Fruit fly (Drosophila melanogaster) whole organism, embryonic: ENCODE results near the gene Cog2.

Experiments used
- Asciz ChIP-seq: fragments of 200-800 bp; sonication (Bioruptor generic); optimal IDR thresholded peaks from 2 replicates; lab custom pipeline; 2017; ENCODE audit warnings: missing biosample characterization, mild to moderate bottlenecking, missing genetic modification characterization, missing genetic modification reagents
- Awh ChIP-seq: fragments of 200-800 bp; sonication (Bioruptor generic); IDR thresholded peaks from 2 replicates; pipeline ENCODE4, ENCODE4 v1.3.6; 2022; ENCODE audit warnings: missing biosample characterization, missing genetic modification characterization
- BEAF-32 ChIP-seq: fragments of 200-800 bp; sonication (Bioruptor generic); optimal IDR thresholded peaks from 3 replicates; lab custom pipeline; 2017; ENCODE audit warnings: missing biosample characterization, missing genetic modification characterization, mild to moderate bottlenecking, moderate library complexity, missing genetic modification reagents
- Bteb2 ChIP-seq: fragments of 200-800 bp; sonication (Bioruptor generic); optimal IDR thresholded peaks from 2 replicates; lab custom pipeline; 2016; ENCODE audit warnings: missing biosample characterization, missing genetic modification characterization
- CG10321 ChIP-seq: fragments of 200-800 bp; sonication (Bioruptor generic); IDR thresholded peaks from 2 replicates; pipeline ENCODE4 v1.3.6; 2022; ENCODE audit warnings: missing biosample characterization, missing genetic modification characterization
- CG10959 ChIP-seq: fragments of 200-800 bp; sonication (Bioruptor generic); IDR thresholded peaks from 2 replicates; pipeline ENCODE4 v1.3.6; 2022; ENCODE audit warnings: missing biosample characterization, missing genetic modification characterization
- CG12071 ChIP-seq: fragments of 200-800 bp; sonication (Bioruptor generic); optimal IDR thresholded peaks from 3 replicates; lab custom pipeline; 2018; ENCODE audit warnings: missing biosample characterization, mild to moderate bottlenecking, missing genetic modification characterization
- CG13624 ChIP-seq: fragments of 200-800 bp; sonication (Bioruptor generic); optimal IDR thresholded peaks from 2 replicates; lab custom pipeline; 2016; ENCODE audit warnings: missing biosample characterization, missing genetic modification characterization
- CG14667 ChIP-seq: fragments of 200-800 bp; sonication (Bioruptor generic); IDR thresholded peaks from 2 replicates; pipeline ENCODE4 v1.3.6; 2022; ENCODE audit warnings: missing biosample characterization, missing genetic modification characterization
- CG16779 ChIP-seq: fragments of 200-800 bp; sonication (Bioruptor generic); IDR thresholded peaks from 2 replicates; pipeline ENCODE4 v1.3.6; 2022; ENCODE audit warnings: missing biosample characterization, missing genetic modification characterization
- CG18262 ChIP-seq: fragments of 200-800 bp; optimal IDR thresholded peaks from 3 replicates; lab custom pipeline; 2019; ENCODE audit warnings: missing biosample characterization, mild to moderate bottlenecking, missing genetic modification characterization, moderate library complexity
- CG2199 ChIP-seq: fragments of 200-800 bp; sonication (Bioruptor generic); IDR thresholded peaks from 3 replicates; pipeline ENCODE4 v1.3.6; 2022; ENCODE audit warnings: missing biosample characterization, missing genetic modification characterization
- CG3065 ChIP-seq: fragments of 200-800 bp; sonication (Bioruptor generic); optimal IDR thresholded peaks from 2 replicates; lab custom pipeline; 2016; ENCODE audit warnings: missing biosample characterization, missing genetic modification characterization
- CG31365 ChIP-seq: fragments of 200-800 bp; sonication (Bioruptor generic); optimal IDR thresholded peaks from 2 replicates; lab custom pipeline; 2018; ENCODE audit warnings: missing biosample characterization, mild to moderate bottlenecking, missing genetic modification characterization
- CG33557 ChIP-seq: fragments of 200-800 bp; sonication (Bioruptor generic); optimal IDR thresholded peaks from 2 replicates; lab custom pipeline; 2019; ENCODE audit warnings: missing biosample characterization, mild to moderate bottlenecking, missing genetic modification characterization, moderate library complexity
- CG34422 ChIP-seq: fragments of 200-800 bp; sonication (Bioruptor generic); IDR thresholded peaks from 3 replicates; pipeline ENCODE4 v1.3.6; 2022; ENCODE audit warnings: missing biosample characterization, missing genetic modification characterization
- CG3838 ChIP-seq: fragments of 200-800 bp; sonication (Bioruptor generic); optimal IDR thresholded peaks from 3 replicates; lab custom pipeline; 2016; ENCODE audit warnings: missing biosample characterization, missing genetic modification characterization
- CG43689 ChIP-seq: fragments of 200-800 bp; sonication (Bioruptor generic); IDR thresholded peaks from 2 replicates; pipeline ENCODE4 v1.3.6; 2022; ENCODE audit warnings: missing biosample characterization, missing genetic modification characterization
- CG6813 ChIP-seq: fragments of 200-800 bp; sonication (Bioruptor generic); optimal IDR thresholded peaks from 2 replicates; lab custom pipeline; 2017; ENCODE audit warnings: missing biosample characterization, missing genetic modification characterization, mild to moderate bottlenecking, moderate library complexity, missing genetic modification reagents
- CrebB ChIP-seq: fragments of 200-800 bp; sonication (Bioruptor generic); optimal IDR thresholded peaks from 3 replicates; lab custom pipeline; 2018; ENCODE audit warnings: missing biosample characterization, mild to moderate bottlenecking, missing genetic modification characterization
- D19A ChIP-seq: fragments of 200-800 bp; optimal IDR thresholded peaks from 3 replicates; lab custom pipeline; 2019; ENCODE audit warnings: missing biosample characterization, mild to moderate bottlenecking, missing genetic modification characterization, moderate library complexity
- Dip3 ChIP-seq: fragments of 200-800 bp; sonication (Bioruptor generic); optimal IDR thresholded peaks from 3 replicates; lab custom pipeline; 2016; ENCODE audit warnings: missing biosample characterization, missing genetic modification characterization
- Doc3 ChIP-seq: fragments of 200-800 bp; sonication (Bioruptor generic); IDR thresholded peaks from 3 replicates; pipeline ENCODE4 v1.3.6; 2022; ENCODE audit warnings: missing biosample characterization, missing genetic modification characterization; ENCODE audit not compliant: partially characterized antibody
- Dp ChIP-seq: fragments of 200-800 bp; sonication (Bioruptor generic); optimal IDR thresholded peaks from 2 replicates; lab custom pipeline; 2018; ENCODE audit warnings: missing biosample characterization, mild to moderate bottlenecking, missing genetic modification characterization, moderate library complexity
- Hr51 ChIP-seq, 2 experiments: fragments of 200-800 bp; sonication (Bioruptor generic); optimal IDR thresholded peaks; 2 replicates in 1 of 2; 3 replicates in 1 of 2; lab custom pipeline; 2016 to 2018; ENCODE audit warnings: missing biosample characterization in 2 of 2, missing genetic modification characterization in 2 of 2, mild to moderate bottlenecking in 1 of 2, moderate library complexity in 1 of 2
- Spps ChIP-seq: fragments of 200-800 bp; sonication (Bioruptor generic); optimal IDR thresholded peaks from 2 replicates; lab custom pipeline; 2018; ENCODE audit warnings: missing biosample characterization, mild to moderate bottlenecking, missing genetic modification characterization
- ab ChIP-seq: fragments of 200-800 bp; sonication (Bioruptor generic); optimal IDR thresholded peaks from 2 replicates; lab custom pipeline; 2016; ENCODE audit warnings: missing biosample characterization, missing genetic modification characterization
- amos ChIP-seq: fragments of 200-800 bp; sonication (Bioruptor generic); IDR thresholded peaks from 2 replicates; pipeline ENCODE4 v1.3.6; 2022; ENCODE audit warnings: missing biosample characterization, missing genetic modification characterization; ENCODE audit not compliant: partially characterized antibody
- ase ChIP-seq: fragments of 200-800 bp; sonication (Bioruptor generic); IDR thresholded peaks from 3 replicates; pipeline ENCODE4 v1.3.6; 2022; ENCODE audit warnings: missing biosample characterization, missing genetic modification characterization
- br ChIP-seq: fragments of >200 bp; optimal IDR thresholded peaks from 2 replicates; lab custom pipeline; 2017
- danr ChIP-seq: fragments of 200-800 bp; sonication (Bioruptor generic); IDR thresholded peaks from 2 replicates; pipeline ENCODE4 v1.3.6; 2022; ENCODE audit warnings: missing biosample characterization, missing genetic modification characterization
- fd102C ChIP-seq: fragments of 200-800 bp; sonication (Bioruptor generic); optimal IDR thresholded peaks from 2 replicates; lab custom pipeline; 2018; ENCODE audit warnings: missing biosample characterization, mild to moderate bottlenecking, missing genetic modification characterization, moderate library complexity
- fd3F ChIP-seq: fragments of 200-800 bp; sonication (Bioruptor generic); optimal IDR thresholded peaks from 2 replicates; lab custom pipeline; 2018; ENCODE audit warnings: missing biosample characterization, mild to moderate bottlenecking, missing genetic modification characterization, moderate library complexity
- fd64A ChIP-seq: fragments of 200-800 bp; sonication (Bioruptor generic); optimal IDR thresholded peaks from 3 replicates; lab custom pipeline; 2018; ENCODE audit warnings: missing biosample characterization, mild to moderate bottlenecking, missing genetic modification characterization
- fu2 ChIP-seq: fragments of 200-800 bp; sonication (Bioruptor generic); optimal IDR thresholded peaks from 2 replicates; lab custom pipeline; 2016; ENCODE audit warnings: missing biosample characterization, missing genetic modification characterization
- her ChIP-seq: fragments of 200-800 bp; sonication (Bioruptor generic); optimal IDR thresholded peaks from 2 replicates; lab custom pipeline; 2016; ENCODE audit warnings: missing biosample characterization, missing genetic modification characterization
- inv ChIP-seq: fragments of 200-800 bp; sonication (Bioruptor generic); IDR thresholded peaks from 2 replicates; pipeline ENCODE4 v1.3.6; 2022; ENCODE audit warnings: missing biosample characterization, missing genetic modification characterization; ENCODE audit not compliant: partially characterized antibody
- prd ChIP-seq, 3 experiments: fragments of >200 bp in 2 of 3; fragments of 200-800 bp in 1 of 3; sonication (Bioruptor generic) in 1 of 3; optimal IDR thresholded peaks in 2 of 3; IDR thresholded peaks in 1 of 3; 2 replicates in 2 of 3; 3 replicates in 1 of 3; pipeline versions ENCODE4 v1.3.6 to Lab custom; 2017 to 2022; ENCODE audit warnings: missing biosample characterization in 1 of 3, missing genetic modification characterization in 1 of 3
- pros ChIP-seq: fragments of 200-800 bp; sonication (Bioruptor generic); optimal IDR thresholded peaks from 3 replicates; lab custom pipeline; 2019; ENCODE audit warnings: missing biosample characterization, mild to moderate bottlenecking, missing genetic modification characterization, moderate library complexity
- run ChIP-seq: fragments of 200-800 bp; sonication (Bioruptor generic); optimal IDR thresholded peaks from 3 replicates; lab custom pipeline; 2018; ENCODE audit warnings: missing biosample characterization, mild to moderate bottlenecking, missing genetic modification characterization
- sna ChIP-seq: fragments of 200-800 bp; sonication (Bioruptor generic); IDR thresholded peaks from 2 replicates; pipeline ENCODE4 v1.3.6; 2022; ENCODE audit warnings: missing biosample characterization, missing genetic modification characterization; ENCODE audit not compliant: partially characterized antibody
- so ChIP-seq: fragments of 200-800 bp; sonication (Bioruptor generic); IDR thresholded peaks from 3 replicates; pipeline ENCODE4 v1.3.6; 2022; ENCODE audit warnings: missing biosample characterization, missing genetic modification characterization

Gene Cog2

DNA sequence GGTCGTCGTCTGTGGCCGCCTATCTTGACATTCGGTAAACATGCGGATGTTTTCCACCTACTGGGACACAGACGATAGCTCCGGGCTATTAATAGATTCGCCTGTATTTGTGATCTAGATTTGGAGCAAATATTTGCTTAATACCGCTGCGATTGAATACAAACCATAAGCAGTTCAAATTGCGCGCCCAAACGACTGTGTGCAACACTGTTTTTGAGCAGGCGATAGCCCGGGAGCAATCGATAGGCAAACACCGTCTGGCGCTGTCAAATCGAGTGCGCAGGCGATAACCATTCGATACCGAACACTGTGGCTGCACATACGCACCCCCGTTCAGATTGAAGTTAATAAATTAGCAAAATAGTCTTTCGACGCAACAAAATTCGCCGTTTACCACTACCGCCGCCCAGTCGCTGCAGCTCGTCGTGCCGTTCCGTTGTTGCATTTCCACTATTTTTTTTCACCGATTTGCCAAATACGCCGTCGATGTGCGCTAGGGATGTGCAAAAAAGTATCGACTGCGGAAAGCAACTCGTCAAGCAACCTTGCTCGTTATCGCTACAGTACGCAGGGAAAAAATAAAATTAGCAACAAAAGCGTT lies 46.8 kb upstream of the Cog2 start, which contains the start of gene Atx2 (continued):
- TF ChIP-seq CG2199 (GFP tag; lab: Robert Waterston, UW) (0 out of 3 replicates have a peak, but pooled peaks have one; percentile 42), Dip3 (GFP tag; lab: Kevin White, UChicago) (peak; percentile 0), prd (optimal IDR thresholded peaks at IDR 0.05; lab: Kevin White, UChicago) (no peak), prd (GFP tag; IDR thresholded peaks at IDR 0.05; lab: Robert Waterston, UW) (0 out of 3 replicates have a peak, but pooled peaks have one; percentile 25), CG18262 (no peak), Awh (GFP tag; lab: Robert Waterston, UW) (no peak), CG10959 (no peak), CG16779 (GFP tag; lab: Robert Waterston, UW) (no peak), run (tag; lab: Kevin White, UChicago) (no peak), pros (GFP tag; lab: Kevin White, UChicago) (no peak), CG34422 (GFP tag; lab: Robert Waterston, UW) (no peak; the same call in 2 of the 3 replicates), ab (GFP tag; lab: Kevin White, UChicago) (no peak), Bteb2 (peak; percentile 24), Spps (tag; lab: Kevin White, UChicago) (no peak), CG14667 (GFP tag; lab: Robert Waterston, UW) (no peak), BEAF-32 (GFP tag; lab: Kevin White, UChicago) (peak; percentile 99), Asciz (GFP tag; lab: Kevin White, UChicago) (peak; percentile 12), CG12071 (GFP tag; lab: Kevin White, UChicago) (no peak), Doc3 (GFP tag; lab: Robert Waterston, UW) (peak; percentile 83), so (GFP tag; lab: Robert Waterston, UW) (0 out of 3 replicates have a peak, but pooled peaks have one; percentile 9), CG43689 (no peak), fd64A (peak; percentile 43), Dp (GFP tag; lab: Kevin White, UChicago) (peak; percentile 97), CG3065 (GFP tag; lab: Kevin White, UChicago) (peak; percentile 11), fd3F (GFP tag; lab: Kevin White, UChicago) (no peak), fd102C (GFP tag; lab: Kevin White, UChicago) (no peak), inv (GFP tag; lab: Robert Waterston, UW) (peak; percentile 95), CrebB (peak; percentile 30), ase (no peak), CG10321 (no peak), fu2 (GFP tag; lab: Kevin White, UChicago) (peak; percentile 47), D19A (tag; lab: Kevin White, UChicago) (no peak), her (GFP tag; lab: Kevin White, UChicago) (peak; percentile 55), CG33557 (GFP tag; lab: Kevin White, UChicago) (no peak), CG13624 (GFP tag; lab: Kevin White, UChicago) (peak; percentile 86), sna (GFP tag; lab: Robert Waterston, UW) (peak; percentile 92), CG3838 (GFP tag; lab: Kevin White, UChicago) (no peak), Hr51 (GFP tag; optimal IDR thresholded peaks at IDR 0.05; lab: Kevin White, UChicago) (peak in 1 of 2 experiments; percentile 51), br (lab: Kevin White, UChicago) (no peak), CG31365 (tag; lab: Kevin White, UChicago) (no peak), danr (GFP tag; lab: Robert Waterston, UW) (no peak), CG6813 (peak; percentile 20), amos (GFP tag; lab: Robert Waterston, UW) (peak; percentile 96)
